Worm (Caenorhabditis elegans) whole organism, young adult: ENCODE measurements around the gene ram-5.
A peak's percentile ranks its signal among the peaks of the same experiment; 100 is the strongest.

Experiments
- B0261.1 ChIP-seq: sonication (generic microtip); optimal IDR thresholded peaks from 2 replicates; lab custom pipeline; 2016; ENCODE audit warnings: mild to moderate bottlenecking, missing genetic modification characterization, moderate library complexity, missing compliant biosample characterization
- C06A6.2 ChIP-seq: fragments of 200-800 bp; sonication (Bioruptor generic); conservative IDR thresholded peaks from 2 replicates; pipeline ENCODE4 v1.3.6; 2022; ENCODE audit warnings: missing genetic modification characterization, missing compliant biosample characterization
- D2030.7 ChIP-seq: fragments of 200-800 bp; sonication (Bioruptor generic); IDR thresholded peaks from 2 replicates; pipeline ENCODE4 v1.3.6; 2022; ENCODE audit warnings: missing genetic modification reagents, missing genetic modification characterization, missing compliant biosample characterization
- F23B12.7 ChIP-seq: sonication (generic microtip); optimal IDR thresholded peaks from 2 replicates; lab custom pipeline; 2017; ENCODE audit warnings: missing genetic modification characterization, mild to moderate bottlenecking, missing compliant biosample characterization, antibody characterized with exemption, moderate library complexity; ENCODE audit not compliant: insufficient read depth
- F37B4.10 ChIP-seq: fragments of 200-800 bp; sonication (Bioruptor generic); IDR thresholded peaks from 2 replicates; pipeline ENCODE4 v1.3.6; 2022; ENCODE audit warnings: missing genetic modification characterization, missing compliant biosample characterization
- K11D2.4 ChIP-seq: fragments of 200-800 bp; sonication (Bioruptor generic); IDR thresholded peaks from 2 replicates; pipeline ENCODE4 v1.3.6; 2022; ENCODE audit warnings: missing genetic modification reagents, missing genetic modification characterization, missing compliant biosample characterization
- T07F8.4 ChIP-seq: sonication (generic microtip); optimal IDR thresholded peaks from 2 replicates; lab custom pipeline; 2016; ENCODE audit warnings: mild to moderate bottlenecking, missing genetic modification characterization, moderate library complexity, missing compliant biosample characterization
- Y95B8A.8 ChIP-seq: fragments of 200-800 bp; sonication (Bioruptor generic); IDR thresholded peaks from 2 replicates; pipeline ENCODE4 v1.3.6; 2022; ENCODE audit warnings: missing genetic modification reagents, missing genetic modification characterization, missing compliant biosample characterization
- ZK185.1 ChIP-seq: sonication (generic microtip); optimal IDR thresholded peaks from 2 replicates; lab custom pipeline; 2016; ENCODE audit warnings: mild to moderate bottlenecking, missing genetic modification characterization, missing compliant biosample characterization; ENCODE audit not compliant: poor library complexity, severe bottlenecking
- ama-1 ChIP-seq, 3 experiments: fragments of 150-350 bp in 1 of 3; sonication (generic microtip) in 2 of 3; optimal IDR thresholded peaks; 2 replicates each; lab custom pipeline; 2014 to 2018; ENCODE audit warnings: missing biosample characterization in 2 of 3, missing genetic modification characterization in 2 of 3, missing genetic modification reagents in 2 of 3
- aptf-3 ChIP-seq: fragments of 200-800 bp; sonication (Bioruptor generic); IDR thresholded peaks from 2 replicates; pipeline ENCODE4 v1.3.6; 2022; ENCODE audit warnings: missing genetic modification characterization, missing compliant biosample characterization
- ccch-3 ChIP-seq: fragments of 200-800 bp; sonication (Bioruptor generic); optimal IDR thresholded peaks from 2 replicates; lab custom pipeline; 2018; ENCODE audit warnings: mild to moderate bottlenecking, missing genetic modification characterization, missing compliant biosample characterization
- ceh-58 ChIP-seq: fragments of 200-800 bp; sonication (Bioruptor generic); IDR thresholded peaks from 2 replicates; pipeline ENCODE4 v1.3.6; 2022; ENCODE audit warnings: missing genetic modification characterization, missing compliant biosample characterization
- egl-18 ChIP-seq: fragments of 200-800 bp; sonication (Bioruptor generic); IDR thresholded peaks from 2 replicates; pipeline ENCODE4 v1.3.6; 2022; ENCODE audit warnings: missing genetic modification reagents, missing genetic modification characterization, missing compliant biosample characterization
- egrh-3 ChIP-seq: fragments of 200-800 bp; sonication (Bioruptor generic); IDR thresholded peaks from 2 replicates; pipeline ENCODE4 v1.3.6; 2022; ENCODE audit warnings: missing genetic modification reagents, missing genetic modification characterization, missing compliant biosample characterization
- ekl-4 ChIP-seq: fragments of 200-800 bp; sonication (Bioruptor generic); IDR thresholded peaks from 2 replicates; pipeline ENCODE4 v1.3.6; 2022; ENCODE audit warnings: missing genetic modification reagents, missing genetic modification characterization, missing compliant biosample characterization
- ets-4 ChIP-seq: fragments of 200-800 bp; sonication (Bioruptor generic); optimal IDR thresholded peaks from 2 replicates; lab custom pipeline; 2018; ENCODE audit warnings: mild to moderate bottlenecking, missing genetic modification characterization, missing compliant biosample characterization
- fkh-3 ChIP-seq: sonication (generic microtip); optimal IDR thresholded peaks from 2 replicates; lab custom pipeline; 2016; ENCODE audit warnings: mild to moderate bottlenecking, missing genetic modification characterization, missing compliant biosample characterization
- gei-17 ChIP-seq: fragments of 200-800 bp; sonication (Bioruptor generic); optimal IDR thresholded peaks from 2 replicates; lab custom pipeline; 2018; ENCODE audit warnings: mild to moderate bottlenecking, missing genetic modification characterization, missing compliant biosample characterization
- him-1 ChIP-seq: sonication (generic microtip); optimal IDR thresholded peaks from 2 replicates; lab custom pipeline; 2016; ENCODE audit warnings: missing genotype, missing genetic modification reagents, missing genetic modification characterization, missing compliant biosample characterization
- hlh-12 ChIP-seq: sonication (generic microtip); optimal IDR thresholded peaks from 2 replicates; lab custom pipeline; 2016; ENCODE audit warnings: missing genetic modification characterization, missing compliant biosample characterization
- hlh-26 ChIP-seq: fragments of 200-800 bp; sonication (Bioruptor generic); conservative IDR thresholded peaks from 2 replicates; pipeline ENCODE4 v1.3.6; 2022; ENCODE audit warnings: missing genetic modification reagents, missing genetic modification characterization, missing compliant biosample characterization
- hmg-1.2 ChIP-seq: fragments of 200-800 bp; sonication (Bioruptor generic); IDR thresholded peaks from 2 replicates; pipeline ENCODE4 v1.3.6; 2022; ENCODE audit warnings: missing genetic modification reagents, missing genetic modification characterization, missing compliant biosample characterization
- hsf-1 ChIP-seq: fragments of 200-800 bp; sonication (Bioruptor generic); IDR thresholded peaks from 2 replicates; pipeline ENCODE4 v1.3.6; 2022; ENCODE audit warnings: missing genetic modification reagents, missing genetic modification characterization, missing compliant biosample characterization
- lag-1 ChIP-seq: fragments of 200-800 bp; sonication (Bioruptor generic); IDR thresholded peaks from 2 replicates; pipeline ENCODE4 v1.3.6; 2022; ENCODE audit warnings: missing genetic modification reagents, missing genetic modification characterization, missing compliant biosample characterization
- lin-35 ChIP-seq, 3 experiments: fragments of 150-350 bp in 2 of 3; sonication (generic microtip) in 1 of 3; optimal IDR thresholded peaks; 2 replicates each; lab custom pipeline; 2014 to 2018; ENCODE audit warnings: missing biosample characterization in 3 of 3, missing genetic modification characterization in 3 of 3, missing genetic modification reagents in 3 of 3
- lin-40 ChIP-seq: sonication (generic microtip); optimal IDR thresholded peaks from 2 replicates; lab custom pipeline; 2016; ENCODE audit warnings: missing genetic modification characterization, mild to moderate bottlenecking, missing compliant biosample characterization, missing genotype, missing genetic modification reagents
- madf-8 ChIP-seq: fragments of 200-800 bp; sonication (Bioruptor generic); conservative IDR thresholded peaks from 2 replicates; pipeline ENCODE4 v1.3.6; 2022; ENCODE audit warnings: missing genetic modification reagents, missing genetic modification characterization, missing compliant biosample characterization
- mel-28 ChIP-seq: sonication (generic microtip); optimal IDR thresholded peaks from 2 replicates; lab custom pipeline; 2016; ENCODE audit warnings: borderline replicate concordance, mild to moderate bottlenecking, missing genetic modification characterization, missing compliant biosample characterization
- mes-4 ChIP-seq: sonication (generic microtip); optimal IDR thresholded peaks from 2 replicates; lab custom pipeline; 2016; ENCODE audit warnings: missing genotype, missing genetic modification characterization, missing compliant biosample characterization
- mxl-1 ChIP-seq: sonication (generic microtip); optimal IDR thresholded peaks from 2 replicates; lab custom pipeline; 2016; ENCODE audit warnings: missing genetic modification characterization, missing compliant biosample characterization
- nfya-2 ChIP-seq: fragments of 200-800 bp; sonication (Bioruptor generic); IDR thresholded peaks from 2 replicates; pipeline ENCODE4 v1.3.6; 2022; ENCODE audit warnings: missing genetic modification reagents, missing genetic modification characterization, missing compliant biosample characterization
- nhr-179 ChIP-seq: sonication (generic microtip); optimal IDR thresholded peaks from 2 replicates; lab custom pipeline; 2016; ENCODE audit warnings: mild to moderate bottlenecking, missing genetic modification characterization, missing compliant biosample characterization
- nhr-80 ChIP-seq: sonication (generic microtip); optimal IDR thresholded peaks from 2 replicates; lab custom pipeline; 2016; ENCODE audit warnings: missing genetic modification characterization, missing compliant biosample characterization
- sea-2 ChIP-seq: fragments of 200-800 bp; sonication (Bioruptor generic); IDR thresholded peaks from 2 replicates; pipeline ENCODE4 v1.3.6; 2022; ENCODE audit warnings: missing genetic modification characterization, missing compliant biosample characterization
- unc-130 ChIP-seq: sonication (generic microtip); optimal IDR thresholded peaks from 2 replicates; lab custom pipeline; 2016; ENCODE audit warnings: missing genetic modification reagents, missing genetic modification characterization, missing compliant biosample characterization
- xnd-1 ChIP-seq: sonication (generic microtip); optimal IDR thresholded peaks from 2 replicates; lab custom pipeline; 2016; ENCODE audit warnings: missing genotype, missing genetic modification reagents, missing genetic modification characterization, missing compliant biosample characterization
- ztf-6 ChIP-seq: fragments of 200-800 bp; sonication (Bioruptor generic); IDR thresholded peaks from 2 replicates; pipeline ENCODE4 v1.3.6; 2022; ENCODE audit warnings: missing genetic modification reagents, missing genetic modification characterization, missing compliant biosample characterization

ram-5 gene

DNA sequence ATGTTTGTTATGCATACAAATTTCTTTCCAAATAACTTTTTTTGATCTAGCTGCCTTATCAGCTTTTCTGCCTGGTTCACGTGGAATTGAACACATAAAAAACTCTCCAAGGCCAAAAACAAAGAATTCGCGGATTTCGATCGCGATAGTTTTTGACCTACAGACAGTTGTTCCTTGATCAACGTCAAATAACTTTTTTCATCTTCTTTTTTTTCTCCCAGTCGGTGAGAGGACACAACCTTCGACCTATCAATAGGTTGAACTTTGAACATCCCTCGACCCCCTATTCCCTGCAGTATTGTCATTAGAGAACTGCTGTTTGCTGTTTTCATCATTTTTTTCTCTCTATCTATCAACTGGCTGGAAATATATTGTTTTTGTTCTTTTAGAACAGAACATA is 13.9 kb downstream of the ram-5 start:
- TF ChIP-seq K11D2.4 (GFP tag; lab: Robert Waterston, UW) (0 out of 2 replicates have a peak, but pooled peaks have one; percentile 44), ZK185.1 (tag; lab: Kevin White, UChicago) (no peak), ztf-6 (GFP tag; lab: Robert Waterston, UW) (no peak), mel-28 (no peak)
- TF ChIP-seq, all 124 proteins: peak for 1

DNA sequence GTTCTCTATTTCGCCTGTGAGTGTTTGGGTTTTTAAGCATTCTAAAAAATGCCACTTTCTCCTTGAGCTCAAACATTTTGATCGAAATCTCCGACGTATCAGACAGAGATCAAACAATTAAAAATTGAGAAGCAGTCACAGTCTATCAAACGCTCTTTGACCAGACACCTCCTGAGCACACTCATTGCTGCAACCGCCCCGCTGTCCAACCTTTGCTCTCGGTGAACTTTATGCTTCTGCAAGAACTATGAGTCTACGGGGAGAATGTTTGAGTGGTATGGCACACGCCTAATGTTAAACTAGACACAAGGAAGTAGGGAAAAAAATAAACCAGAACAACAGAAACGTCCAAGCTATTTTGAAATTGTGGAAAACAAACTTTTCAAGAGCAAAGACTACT is 15.3 kb downstream of the ram-5 start:
- no peak for TF ChIP-seq hlh-12 (tag; lab: Kevin White, UChicago)
- peak; percentile 19 for TF ChIP-seq nhr-80 (tag; lab: Kevin White, UChicago)
- TF ChIP-seq nfya-2 (GFP tag; lab: Robert Waterston, UW), result no peak

- TF ChIP-seq mxl-1 (tag; lab: Kevin White, UChicago) (no peak), madf-8 (GFP tag; lab: Robert Waterston, UW) (no peak), lag-1 (GFP tag; lab: Robert Waterston, UW) (no peak), D2030.7 (GFP tag; lab: Robert Waterston, UW) (no peak), hmg-1.2 (GFP tag; lab: Robert Waterston, UW) (no peak), nhr-179 (no peak), ceh-58 (GFP tag; lab: Robert Waterston, UW) (no peak), lin-40 (tag; lab: Kevin White, UChicago) (no peak), him-1 (tag; lab: Kevin White, UChicago) (no peak), ama-1 (optimal IDR thresholded peaks at IDR 0.05; lab: Kevin White, UChicago) (no peak), ama-1 (GFP tag; optimal IDR thresholded peaks at IDR 0.05; lab: Kevin White, UChicago) (no peak), ccch-3 (GFP tag; lab: Kevin White, UChicago) (no peak)
- TF ChIP-seq, all 124 proteins: peak for 0
Measured at ce11 chrX:14566047-14566446, 16.1 kb downstream of the ram-5 start.

DNA sequence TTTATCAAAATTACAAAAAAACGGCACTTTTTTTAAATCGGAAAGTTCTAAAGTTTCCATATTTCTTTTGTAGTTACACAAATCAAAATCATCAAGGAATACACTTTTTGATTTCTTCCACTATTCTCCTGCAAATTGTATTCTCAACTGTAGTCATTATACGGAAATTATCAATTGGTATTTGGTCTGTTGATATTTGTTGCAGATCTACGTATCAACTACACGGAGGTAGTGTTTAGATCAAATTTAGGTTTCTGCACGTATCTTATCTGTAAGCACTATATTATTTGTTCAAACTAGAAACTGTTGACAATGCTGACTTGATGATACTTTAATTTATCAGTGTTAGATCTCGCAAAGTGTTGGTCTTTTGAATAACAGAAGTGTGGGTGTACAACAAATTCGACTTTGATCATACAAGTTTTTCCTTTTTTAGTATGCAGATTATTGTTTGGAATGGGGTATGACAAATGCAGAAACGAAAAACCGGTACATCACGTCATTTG is 18.4 kb downstream of the ram-5 start:
- TF ChIP-seq hsf-1 (GFP tag; lab: Robert Waterston, UW), result no peak
- no peak for TF ChIP-seq ekl-4 (GFP tag; lab: Robert Waterston, UW)
- no peak for TF ChIP-seq T07F8.4
- no peak for TF ChIP-seq unc-130
- no peak for TF ChIP-seq ets-4 (GFP tag; lab: Kevin White, UChicago)
- no peak for TF ChIP-seq F23B12.7 (tag; lab: Kevin White, UChicago)
- TF ChIP-seq fkh-3 (tag; lab: Kevin White, UChicago), result no peak
- no peak for TF ChIP-seq mes-4 (tag; lab: Kevin White, UChicago)
- no peak for TF ChIP-seq lin-35 (GFP tag; optimal IDR thresholded peaks at IDR 0.05; lab: Kevin White, UChicago)
- TF ChIP-seq hlh-26 (GFP tag; lab: Robert Waterston, UW), result no peak
- TF ChIP-seq egl-18 (GFP tag; lab: Robert Waterston, UW), result no peak
- TF ChIP-seq egrh-3, result no peak
- no peak for TF ChIP-seq C06A6.2 (GFP tag; lab: Robert Waterston, UW)
- TF ChIP-seq ceh-58 (GFP tag; lab: Robert Waterston, UW), result no peak
- no peak for TF ChIP-seq ZK185.1 (tag; lab: Kevin White, UChicago)
- TF ChIP-seq Y95B8A.8, result no peak
- TF ChIP-seq, all 124 proteins: peak for 0

- TF ChIP-seq sea-2 (GFP tag; lab: Robert Waterston, UW) (no peak), aptf-3 (GFP tag; lab: Robert Waterston, UW) (no peak), B0261.1 (no peak), xnd-1 (no peak), ekl-4 (GFP tag; lab: Robert Waterston, UW) (no peak), F37B4.10 (GFP tag; lab: Robert Waterston, UW) (no peak), gei-17 (no peak)
Measured at ce11 chrX:14571277-14571676, 21.3 kb downstream of the ram-5 start.
